Fruit fly (Drosophila melanogaster) whole organism, wandering third instar larva: ENCODE measurements around the gene CG11674.
A peak's percentile ranks its signal among the peaks of the same experiment; 100 is the strongest.

Experiments
- Abd-B ChIP-seq: fragments of >200 bp; optimal IDR thresholded peaks from 2 replicates; lab custom pipeline; 2017; ENCODE audit warnings: missing biosample characterization, missing genetic modification characterization
- CG32264 ChIP-seq: fragments of 200-800 bp; sonication (Bioruptor generic); optimal IDR thresholded peaks from 2 replicates; lab custom pipeline; 2016; ENCODE audit warnings: missing biosample characterization, missing genetic modification characterization
- CG9705 ChIP-seq: fragments of 200-800 bp; sonication (Bioruptor generic); optimal IDR thresholded peaks from 2 replicates; lab custom pipeline; 2018; ENCODE audit warnings: missing biosample characterization, mild to moderate bottlenecking, missing genetic modification characterization
- CrebA ChIP-seq: fragments of 200-800 bp; sonication (Bioruptor generic); optimal IDR thresholded peaks from 2 replicates; lab custom pipeline; 2016; ENCODE audit warnings: missing biosample characterization, mild to moderate bottlenecking, missing genetic modification characterization, borderline replicate concordance
- Dfd ChIP-seq: fragments of >200 bp; optimal IDR thresholded peaks from 2 replicates; lab custom pipeline; 2017; ENCODE audit warnings: missing biosample characterization, missing genetic modification characterization
- Dif ChIP-seq: fragments of 200-275, 200-300 bp; sonication (Bioruptor generic); optimal IDR thresholded peaks from 2 replicates; lab custom pipeline; 2018; ENCODE audit warnings: missing biosample characterization, missing genetic modification characterization; ENCODE audit not compliant: partially characterized antibody
- GATAd ChIP-seq: sonication (Bioruptor generic); optimal IDR thresholded peaks from 2 replicates; lab custom pipeline; 2016; ENCODE audit warnings: missing biosample characterization, missing genetic modification characterization
- HLH106 ChIP-seq: fragments of 200-800 bp; optimal IDR thresholded peaks from 3 replicates; lab custom pipeline; 2019; ENCODE audit warnings: missing biosample characterization, mild to moderate bottlenecking, missing genetic modification characterization, moderate library complexity
- Hnf4 ChIP-seq: fragments of 200-800 bp; sonication (Bioruptor generic); optimal IDR thresholded peaks from 2 replicates; lab custom pipeline; 2016; ENCODE audit warnings: missing biosample characterization, mild to moderate bottlenecking, missing genetic modification characterization
- Hr78 ChIP-seq: fragments of >200 bp; optimal IDR thresholded peaks from 2 replicates; lab custom pipeline; 2017; ENCODE audit warnings: missing biosample characterization, missing genetic modification characterization
- Hr83 ChIP-seq: fragments of 200-300 bp; sonication (Bioruptor generic); optimal IDR thresholded peaks from 2 replicates; lab custom pipeline; 2016; ENCODE audit warnings: missing biosample characterization, mild to moderate bottlenecking, missing genetic modification characterization, moderate library complexity; ENCODE audit not compliant: poor library complexity, severe bottlenecking
- Jra ChIP-seq: sonication (Bioruptor generic); optimal IDR thresholded peaks from 2 replicates; lab custom pipeline; 2016; ENCODE audit warnings: missing biosample characterization, missing genetic modification characterization
- Mio ChIP-seq: sonication (Bioruptor generic); optimal IDR thresholded peaks from 2 replicates; lab custom pipeline; 2016; ENCODE audit warnings: missing biosample characterization, missing genetic modification characterization
- Myc ChIP-seq: fragments of >200 bp; optimal IDR thresholded peaks from 2 replicates; lab custom pipeline; 2017
- N ChIP-seq: fragments of >200 bp; optimal IDR thresholded peaks from 2 replicates; lab custom pipeline; 2018; ENCODE audit warnings: missing biosample characterization, missing external identifiers, missing genetic modification characterization
- OdsH ChIP-seq: fragments of 200-800 bp; sonication (Bioruptor generic); optimal IDR thresholded peaks from 2 replicates; lab custom pipeline; 2016; ENCODE audit warnings: missing biosample characterization, mild to moderate bottlenecking, missing genetic modification characterization
- Rel ChIP-seq, 2 experiments: fragments of 200-800 bp; sonication (Bioruptor generic) in 1 of 2; optimal IDR thresholded peaks; 2 replicates in 1 of 2; 3 replicates in 1 of 2; lab custom pipeline; 2016 to 2019; ENCODE audit warnings: mild to moderate bottlenecking in 2 of 2, missing biosample characterization in 2 of 2, missing genetic modification characterization in 2 of 2, moderate library complexity in 1 of 2
- Sp1 ChIP-seq: fragments of 200-800 bp; sonication (Bioruptor generic); optimal IDR thresholded peaks from 3 replicates; lab custom pipeline; 2019; ENCODE audit warnings: missing biosample characterization, mild to moderate bottlenecking, missing genetic modification characterization, moderate library complexity
- Vsx2 ChIP-seq: fragments of 200-300, 225-300 bp; sonication (Bioruptor generic); optimal IDR thresholded peaks from 2 replicates; lab custom pipeline; 2018; ENCODE audit warnings: missing biosample characterization, missing genetic modification characterization; ENCODE audit not compliant: partially characterized antibody
- br ChIP-seq: fragments of 200-800 bp; sonication (Bioruptor generic); optimal IDR thresholded peaks from 2 replicates; lab custom pipeline; 2016; ENCODE audit warnings: missing biosample characterization, missing genetic modification characterization
- brk ChIP-seq: fragments of 200-800 bp; sonication (Bioruptor generic); optimal IDR thresholded peaks from 2 replicates; lab custom pipeline; 2016; ENCODE audit warnings: missing biosample characterization, mild to moderate bottlenecking, missing genetic modification characterization
- dl ChIP-seq, 2 experiments: fragments of 175-275, 200-275 bp in 1 of 2; fragments of 200-275 bp in 1 of 2; sonication (Bioruptor generic); optimal IDR thresholded peaks; lab custom pipeline; 2018; ENCODE audit warnings: mild to moderate bottlenecking in 2 of 2, missing biosample characterization in 2 of 2, missing genetic modification characterization in 2 of 2, moderate library complexity in 2 of 2; ENCODE audit not compliant: partially characterized antibody in 2 of 2, insufficient read depth in 1 of 2
- dmrt93B ChIP-seq: fragments of 200-800 bp; sonication (Bioruptor generic); optimal IDR thresholded peaks from 2 replicates; lab custom pipeline; 2018; ENCODE audit warnings: missing biosample characterization, mild to moderate bottlenecking, missing genetic modification characterization
- dsf ChIP-seq: sonication (Bioruptor generic); optimal IDR thresholded peaks from 2 replicates; lab custom pipeline; 2016; ENCODE audit warnings: missing biosample characterization, missing genetic modification characterization, borderline replicate concordance
- ey ChIP-seq: fragments of 200-800 bp; sonication (Bioruptor generic); optimal IDR thresholded peaks from 2 replicates; lab custom pipeline; 2016; ENCODE audit warnings: missing biosample characterization, missing genetic modification characterization
- foxo ChIP-seq, 2 experiments: fragments of 200-800 bp; sonication (Bioruptor generic); optimal IDR thresholded peaks; 2 replicates in 1 of 2; 3 replicates in 1 of 2; lab custom pipeline; 2016 to 2017; ENCODE audit warnings: missing biosample characterization in 2 of 2, missing genetic modification characterization in 2 of 2
- fru ChIP-seq: fragments of 200-800 bp; sonication (Bioruptor generic); optimal IDR thresholded peaks from 3 replicates; lab custom pipeline; 2016; ENCODE audit warnings: missing biosample characterization, mild to moderate bottlenecking, missing genetic modification characterization
- h ChIP-seq: fragments of 200-800 bp; sonication (Bioruptor generic); optimal IDR thresholded peaks from 3 replicates; lab custom pipeline; 2016; ENCODE audit warnings: missing biosample characterization, mild to moderate bottlenecking, missing genetic modification characterization
- jim ChIP-seq: fragments of 175-275, 200-325 bp; sonication (Bioruptor generic); optimal IDR thresholded peaks from 2 replicates; lab custom pipeline; 2016; ENCODE audit warnings: missing biosample characterization, mild to moderate bottlenecking, missing genetic modification characterization
- lola ChIP-seq: fragments of >200 bp; optimal IDR thresholded peaks from 2 replicates; lab custom pipeline; 2017; ENCODE audit warnings: missing biosample characterization, missing genetic modification characterization
- pan ChIP-seq: fragments of >200 bp; optimal IDR thresholded peaks from 2 replicates; lab custom pipeline; 2017
- psq ChIP-seq: fragments of 200-800 bp; sonication (Bioruptor generic); optimal IDR thresholded peaks from 3 replicates; lab custom pipeline; 2017; ENCODE audit warnings: missing biosample characterization, mild to moderate bottlenecking, missing genetic modification characterization, moderate library complexity
- rgr ChIP-seq: fragments of 200-800 bp; sonication (Bioruptor generic); optimal IDR thresholded peaks from 3 replicates; lab custom pipeline; 2016; ENCODE audit warnings: missing biosample characterization, mild to moderate bottlenecking, missing genetic modification characterization
- sage ChIP-seq: fragments of 200-800 bp; sonication (Bioruptor generic); optimal IDR thresholded peaks from 2 replicates; lab custom pipeline; 2016; ENCODE audit warnings: missing biosample characterization, mild to moderate bottlenecking, missing genetic modification characterization
- sv ChIP-seq: fragments of 200-800 bp; sonication (Bioruptor generic); optimal IDR thresholded peaks from 3 replicates; lab custom pipeline; 2016; ENCODE audit warnings: missing biosample characterization, missing genetic modification characterization
- tai ChIP-seq: sonication (Bioruptor generic); optimal IDR thresholded peaks from 2 replicates; lab custom pipeline; 2016; ENCODE audit warnings: missing biosample characterization, missing genetic modification characterization
- usp ChIP-seq: fragments of >200 bp; optimal IDR thresholded peaks from 2 replicates; lab custom pipeline; 2017; ENCODE audit warnings: missing biosample characterization, missing genetic modification characterization
- woc ChIP-seq: sonication (Bioruptor generic); optimal IDR thresholded peaks from 2 replicates; lab custom pipeline; 2016; ENCODE audit warnings: missing biosample characterization, mild to moderate bottlenecking, missing genetic modification characterization

CG11674 gene

DNA sequence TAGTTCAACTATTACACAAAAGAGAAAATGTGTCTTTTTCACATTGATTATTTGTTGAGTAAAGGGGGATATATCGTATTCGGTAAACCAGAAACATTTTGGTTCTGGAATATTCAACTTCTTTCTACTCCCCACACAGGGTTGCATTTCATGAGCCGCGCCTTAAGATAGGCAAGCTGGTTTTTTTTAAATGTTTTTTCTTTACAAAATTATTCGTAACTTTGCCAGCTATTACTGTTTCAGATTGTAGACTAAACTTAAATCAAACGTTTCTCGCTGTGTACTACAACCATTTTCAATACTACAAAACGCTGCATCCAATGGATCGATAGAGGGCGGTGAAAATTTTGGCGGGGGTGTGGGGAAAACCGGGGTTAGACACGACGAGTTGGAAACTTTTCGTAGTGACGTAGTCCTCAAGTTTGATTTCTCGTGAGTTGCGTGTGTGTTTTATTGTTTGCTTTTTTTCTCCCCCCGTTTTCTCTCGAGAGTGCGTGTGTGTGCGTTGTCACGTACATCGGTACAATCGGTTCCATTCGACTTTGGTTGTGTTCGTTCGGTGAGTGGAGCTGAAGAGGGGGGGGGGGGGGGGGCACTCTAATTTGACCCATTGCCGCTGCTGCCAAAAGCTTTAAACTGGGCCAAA, 12.0 kb downstream of the CG11674 start:
- no peak for TF ChIP-seq Hr78
- TF ChIP-seq Dfd (GFP tag; lab: Kevin White, UChicago), result peak; percentile 81

DNA sequence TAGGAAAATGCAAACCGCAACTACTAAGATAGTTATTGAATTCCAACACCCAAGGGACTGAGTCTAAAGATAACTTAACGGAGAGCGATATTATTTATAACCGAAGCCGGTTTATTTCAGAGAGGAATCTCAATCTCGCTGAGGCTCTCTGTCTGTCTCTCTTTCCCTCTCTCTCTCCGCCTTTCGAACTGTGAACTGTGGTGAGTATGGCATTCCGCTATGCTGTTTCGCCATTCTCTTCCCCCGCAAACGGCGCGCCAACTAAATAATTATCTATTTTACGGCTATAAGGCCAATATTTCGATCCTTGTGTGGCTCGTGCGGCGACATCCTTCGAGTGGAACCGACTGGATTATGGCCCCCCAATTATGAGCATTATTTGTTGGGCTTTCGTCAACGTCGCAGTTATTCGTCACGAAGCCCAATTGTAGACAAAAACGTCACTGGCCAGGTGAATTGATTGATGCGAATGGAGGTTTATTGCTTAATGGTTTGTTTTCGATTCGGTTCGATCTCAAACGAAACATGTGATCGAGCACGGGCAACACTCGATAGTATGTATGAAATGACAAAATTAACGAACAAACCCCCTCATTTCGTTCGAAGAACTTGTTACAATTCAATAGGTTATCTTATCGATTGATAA, 13.4 kb downstream of the CG11674 start:
- TF ChIP-seq OdsH (GFP tag; lab: Kevin White, UChicago) (no peak), Dif (GFP tag; lab: Kevin White, UChicago) (peak; percentile 74), br (GFP tag; lab: Kevin White, UChicago) (no peak), Mio (GFP tag; lab: Kevin White, UChicago) (no peak), CG9705 (no peak), psq (GFP tag; lab: Kevin White, UChicago) (no peak), sage (GFP tag; lab: Kevin White, UChicago) (no peak), dmrt93B (GFP tag; lab: Kevin White, UChicago) (no peak), CrebA (GFP tag; lab: Kevin White, UChicago) (no peak), Vsx2 (GFP tag; lab: Kevin White, UChicago) (peak; percentile 53), Abd-B (no peak), woc (no peak), Myc (no peak), dl (GFP tag; optimal IDR thresholded peaks at IDR 0.05; lab: Kevin White, UChicago; ENCODE audit: insufficient read depth in 1 of 2, partially characterized antibody in 2 of 2) (peak; percentile 54 to 85), lola (GFP tag; lab: Kevin White, UChicago) (no peak), tai (no peak), Sp1 (GFP tag; lab: Kevin White, UChicago) (no peak)

DNA sequence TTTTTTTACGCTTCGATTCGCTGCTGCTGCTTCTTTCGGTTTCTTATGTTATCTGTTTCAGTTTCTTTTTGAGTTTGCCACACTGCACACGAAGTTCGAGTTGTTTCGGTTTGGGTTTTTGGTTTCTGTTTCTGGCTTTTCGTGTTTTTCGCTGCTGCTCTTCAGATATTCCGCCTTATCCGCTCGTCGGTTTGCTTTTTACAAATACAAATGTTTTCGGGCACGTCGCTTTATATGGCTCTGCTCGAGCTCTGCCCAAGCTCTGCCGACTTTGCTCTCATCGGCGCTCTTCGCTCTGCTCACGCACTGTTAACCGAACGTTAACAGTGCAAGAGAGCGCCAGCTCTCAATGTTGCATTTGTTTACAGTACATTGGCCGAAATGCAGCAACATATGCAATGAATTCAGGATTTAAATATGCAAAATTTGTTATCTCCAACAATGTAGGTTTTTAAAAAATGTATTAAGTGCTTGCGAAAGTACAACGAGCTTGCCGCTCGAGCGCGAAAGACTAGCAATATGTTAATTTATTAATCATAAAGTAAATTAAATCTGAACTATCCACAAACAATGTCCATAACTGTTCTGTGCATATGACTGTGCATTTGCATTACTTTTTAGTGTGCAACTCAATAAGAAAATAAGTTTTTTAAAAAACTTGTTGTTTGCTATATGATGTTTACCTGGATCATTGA, 14.3 kb downstream of the CG11674 start:
- TF ChIP-seq Sp1 (GFP tag; lab: Kevin White, UChicago), result no peak
- TF ChIP-seq jim (GFP tag; lab: Kevin White, UChicago), result no peak
- TF ChIP-seq usp, result no peak
- no peak for TF ChIP-seq Mio (GFP tag; lab: Kevin White, UChicago)
- no peak for TF ChIP-seq Myc
- peak; percentile 31 for TF ChIP-seq fru (GFP tag; lab: Kevin White, UChicago)
- TF ChIP-seq CG9705, result no peak
- no peak for TF ChIP-seq pan (lab: Kevin White, UChicago)
- TF ChIP-seq ey (GFP tag; lab: Kevin White, UChicago), result no peak
- peak; percentile 29 for TF ChIP-seq CrebA (GFP tag; lab: Kevin White, UChicago)
- no peak for TF ChIP-seq Rel (GFP tag; optimal IDR thresholded peaks at IDR 0.05; lab: Kevin White, UChicago)
- TF ChIP-seq Rel (tag; optimal IDR thresholded peaks at IDR 0.05; lab: Kevin White, UChicago), result peak; percentile 53
- peak; percentile 66 for TF ChIP-seq Dif (GFP tag; lab: Kevin White, UChicago)
- peak in 1 of 2 experiments; percentile 44 for TF ChIP-seq dl (GFP tag; optimal IDR thresholded peaks at IDR 0.05; lab: Kevin White, UChicago; ENCODE audit: insufficient read depth in 1 of 2, partially characterized antibody in 2 of 2)
- no peak for TF ChIP-seq sage (GFP tag; lab: Kevin White, UChicago)
- no peak for TF ChIP-seq rgr (GFP tag; lab: Kevin White, UChicago)
- peak in 1 of 2 experiments; percentile 7 for TF ChIP-seq foxo (GFP tag; optimal IDR thresholded peaks at IDR 0.05; lab: Kevin White, UChicago)
- no peak for TF ChIP-seq Abd-B
- TF ChIP-seq dmrt93B (GFP tag; lab: Kevin White, UChicago), result no peak
- TF ChIP-seq dsf (GFP tag; lab: Kevin White, UChicago), result no peak
- TF ChIP-seq lola (GFP tag; lab: Kevin White, UChicago), result no peak
- no peak for TF ChIP-seq Hnf4 (GFP tag; lab: Kevin White, UChicago)
- TF ChIP-seq HLH106 (tag; lab: Kevin White, UChicago), result no peak
- TF ChIP-seq psq (GFP tag; lab: Kevin White, UChicago), result peak; percentile 55
- no peak for TF ChIP-seq GATAd (GFP tag; lab: Kevin White, UChicago)
- no peak for TF ChIP-seq Jra (GFP tag; lab: Kevin White, UChicago)
- peak; percentile 2 for TF ChIP-seq h (GFP tag; lab: Kevin White, UChicago)
- no peak for TF ChIP-seq CG32264 (GFP tag; lab: Kevin White, UChicago)
- no peak for TF ChIP-seq Dfd (GFP tag; lab: Kevin White, UChicago)
- TF ChIP-seq Hr78, result no peak
- TF ChIP-seq br (GFP tag; lab: Kevin White, UChicago), result no peak
- no peak for TF ChIP-seq N (GFP tag; lab: Kevin White, UChicago)
- TF ChIP-seq Hr83 (GFP tag; lab: Kevin White, UChicago), result no peak
- TF ChIP-seq OdsH (GFP tag; lab: Kevin White, UChicago), result no peak
- peak; percentile 23 for TF ChIP-seq woc
- TF ChIP-seq sv (GFP tag; lab: Kevin White, UChicago), result no peak
- TF ChIP-seq brk (GFP tag; lab: Kevin White, UChicago), result no peak
- TF ChIP-seq Vsx2 (GFP tag; lab: Kevin White, UChicago), result peak; percentile 24
- TF ChIP-seq tai, result no peak
